Worm (Caenorhabditis elegans) whole organism, mixed stage, embryonic: ENCODE data around the gene C08F8.3.
A peak's percentile ranks its signal among the peaks of the same experiment; 100 is the strongest.

Source experiments
- M03D4.4 ChIP-seq: sonication (generic microtip); optimal IDR thresholded peaks from 2 replicates; lab custom pipeline; 2017; ENCODE audit warnings: mild to moderate bottlenecking, missing genetic modification characterization, missing compliant biosample characterization
- bed-3 ChIP-seq: fragments of 200-800 bp; sonication (Bioruptor generic); optimal IDR thresholded peaks from 3 replicates; lab custom pipeline; 2018; ENCODE audit warnings: mild to moderate bottlenecking, missing genetic modification characterization, moderate library complexity, missing compliant biosample characterization
- blmp-1 ChIP-seq: fragments of 150-350 bp; optimal IDR thresholded peaks from 2 replicates; lab custom pipeline; 2014; ENCODE audit warnings: missing biosample characterization, missing genetic modification characterization
- ceh-39 ChIP-seq: fragments of 150-350 bp; optimal IDR thresholded peaks from 2 replicates; lab custom pipeline; 2014; ENCODE audit warnings: missing biosample characterization, missing genetic modification characterization
- ceh-83 ChIP-seq: fragments of 200-800 bp; sonication (Bioruptor generic); optimal IDR thresholded peaks from 2 replicates; lab custom pipeline; 2018; ENCODE audit warnings: mild to moderate bottlenecking, missing genetic modification characterization, missing compliant biosample characterization
- ces-1 ChIP-seq: fragments of 150-350 bp; optimal IDR thresholded peaks from 2 replicates; lab custom pipeline; 2014; ENCODE audit warnings: missing biosample characterization, missing genetic modification reagents, missing genetic modification characterization
- cnd-1 ChIP-seq: fragments of 200-800 bp; sonication (Bioruptor generic); optimal IDR thresholded peaks from 2 replicates; lab custom pipeline; 2018; ENCODE audit warnings: mild to moderate bottlenecking, missing genetic modification characterization, missing compliant biosample characterization
- drap-1 ChIP-seq: fragments of 200-800 bp; sonication (Bioruptor generic); optimal IDR thresholded peaks from 3 replicates; lab custom pipeline; 2018; ENCODE audit warnings: mild to moderate bottlenecking, missing genetic modification characterization, missing compliant biosample characterization
- elt-1 ChIP-seq: sonication (generic microtip); optimal IDR thresholded peaks from 2 replicates; lab custom pipeline; 2017; ENCODE audit warnings: missing genetic modification characterization, mild to moderate bottlenecking, missing compliant biosample characterization, antibody characterized with exemption, moderate library complexity, borderline replicate concordance; ENCODE audit not compliant: insufficient read depth
- elt-3 ChIP-seq: fragments of 150-350 bp; optimal IDR thresholded peaks from 2 replicates; lab custom pipeline; 2014; ENCODE audit warnings: missing biosample characterization, missing genetic modification characterization
- flh-1 ChIP-seq: fragments of 200-800 bp; sonication (Bioruptor generic); optimal IDR thresholded peaks from 2 replicates; lab custom pipeline; 2018; ENCODE audit warnings: mild to moderate bottlenecking, missing genetic modification characterization, moderate library complexity, missing compliant biosample characterization
- ham-2 ChIP-seq: fragments of 200-800 bp; sonication (Bioruptor generic); optimal IDR thresholded peaks from 2 replicates; lab custom pipeline; 2018; ENCODE audit warnings: mild to moderate bottlenecking, missing genetic modification characterization, missing compliant biosample characterization
- hlh-1 ChIP-seq: fragments of 150-350 bp; optimal IDR thresholded peaks from 2 replicates; lab custom pipeline; 2014; ENCODE audit warnings: missing biosample characterization, missing genetic modification reagents, missing genetic modification characterization
- lin-13 ChIP-seq: fragments of 150-350 bp; optimal IDR thresholded peaks from 2 replicates; lab custom pipeline; 2014; ENCODE audit warnings: missing biosample characterization, missing genetic modification characterization
- lin-32 ChIP-seq: fragments of 200-800 bp; sonication (Bioruptor generic); optimal IDR thresholded peaks from 2 replicates; lab custom pipeline; 2018; ENCODE audit warnings: mild to moderate bottlenecking, missing genetic modification characterization, missing compliant biosample characterization
- lsy-2 ChIP-seq: fragments of 150-350 bp; optimal IDR thresholded peaks from 2 replicates; lab custom pipeline; 2014; ENCODE audit warnings: missing biosample characterization, missing genetic modification characterization
- mab-5 ChIP-seq: fragments of 150-350 bp; optimal IDR thresholded peaks from 2 replicates; lab custom pipeline; 2014; ENCODE audit warnings: missing biosample characterization, missing genetic modification characterization
- mep-1 ChIP-seq: fragments of 150-350 bp; optimal IDR thresholded peaks from 2 replicates; lab custom pipeline; 2017; ENCODE audit warnings: missing biosample characterization, missing genetic modification reagents, missing genetic modification characterization, inconsistent platforms
- mls-2 ChIP-seq: sonication (generic microtip); optimal IDR thresholded peaks from 2 replicates; lab custom pipeline; 2016; ENCODE audit warnings: mild to moderate bottlenecking, missing genetic modification characterization, moderate library complexity, missing compliant biosample characterization
- nhr-12 ChIP-seq: fragments of 150-350 bp; optimal IDR thresholded peaks from 2 replicates; lab custom pipeline; 2014; ENCODE audit warnings: missing biosample characterization, missing genetic modification characterization
- nhr-2 ChIP-seq: fragments of 150-350 bp; optimal IDR thresholded peaks from 2 replicates; lab custom pipeline; 2014; ENCODE audit warnings: missing biosample characterization, missing genetic modification characterization
- nhr-237 ChIP-seq: fragments of 150-350 bp; optimal IDR thresholded peaks from 2 replicates; lab custom pipeline; 2014; ENCODE audit warnings: missing biosample characterization, missing genetic modification characterization
- nhr-28 ChIP-seq: fragments of 150-350 bp; optimal IDR thresholded peaks from 2 replicates; lab custom pipeline; 2014; ENCODE audit warnings: missing biosample characterization, missing genetic modification characterization
- nhr-76 ChIP-seq: sonication (generic microtip); optimal IDR thresholded peaks from 2 replicates; lab custom pipeline; 2017; ENCODE audit warnings: missing biosample characterization, missing genetic modification characterization
- pha-4 ChIP-seq: fragments of 150-350 bp; optimal IDR thresholded peaks from 2 replicates; lab custom pipeline; 2018; ENCODE audit warnings: missing biosample characterization, missing genetic modification reagents, missing genetic modification characterization
- sem-2 ChIP-seq: fragments of 200-800 bp; sonication (Bioruptor generic); optimal IDR thresholded peaks from 2 replicates; lab custom pipeline; 2018; ENCODE audit warnings: mild to moderate bottlenecking, missing genetic modification characterization, missing compliant biosample characterization
- snpc-4 ChIP-seq: fragments of 150-350 bp; optimal IDR thresholded peaks from 2 replicates; lab custom pipeline; 2014; ENCODE audit warnings: missing biosample characterization, missing genetic modification characterization
- sptf-1 ChIP-seq: sonication (generic microtip); optimal IDR thresholded peaks from 2 replicates; lab custom pipeline; 2017; ENCODE audit warnings: mild to moderate bottlenecking, missing genetic modification characterization, moderate library complexity, missing compliant biosample characterization
- tbx-8 ChIP-seq: fragments of 200-800 bp; sonication (Bioruptor generic); optimal IDR thresholded peaks from 2 replicates; lab custom pipeline; 2018; ENCODE audit warnings: mild to moderate bottlenecking, missing genetic modification characterization, moderate library complexity, missing compliant biosample characterization
- unc-120 ChIP-seq: sonication (generic microtip); optimal IDR thresholded peaks from 2 replicates; lab custom pipeline; 2017; ENCODE audit warnings: missing genetic modification characterization, missing compliant biosample characterization; ENCODE audit not compliant: poor library complexity, severe bottlenecking
- unc-39 ChIP-seq: fragments of 150-350 bp; optimal IDR thresholded peaks from 2 replicates; lab custom pipeline; 2014; ENCODE audit warnings: missing biosample characterization, missing genetic modification characterization
- unc-62 ChIP-seq: fragments of 150-350 bp; optimal IDR thresholded peaks from 2 replicates; lab custom pipeline; 2014; ENCODE audit warnings: missing biosample characterization, missing genetic modification reagents, missing genetic modification characterization
- zip-8 ChIP-seq: fragments of 150-350 bp; optimal IDR thresholded peaks from 2 replicates; lab custom pipeline; 2014; ENCODE audit warnings: missing biosample characterization, missing genetic modification characterization
- ztf-11 ChIP-seq: fragments of 150-350 bp; optimal IDR thresholded peaks from 2 replicates; lab custom pipeline; 2014; ENCODE audit warnings: missing biosample characterization, missing genetic modification characterization

The C08F8.3 gene

DNA sequence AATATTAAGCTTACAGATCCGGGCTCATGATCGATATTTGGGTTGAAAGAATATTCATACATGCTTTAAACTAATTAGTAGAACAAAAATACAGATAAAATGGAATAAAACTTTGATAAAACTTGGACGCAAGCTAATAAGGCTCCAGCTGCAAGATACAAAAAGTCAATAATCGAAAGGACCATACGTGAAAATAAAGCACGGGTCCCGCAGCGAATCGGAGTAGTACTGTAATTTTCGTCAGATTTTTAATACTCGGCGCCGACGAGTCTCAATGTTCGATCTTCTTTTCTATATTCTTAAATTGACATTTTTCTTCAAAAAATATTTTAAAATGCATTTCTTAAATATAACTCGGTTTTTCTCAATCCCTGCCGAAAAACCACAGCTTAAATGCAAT lies 30.2 kb upstream of the C08F8.3 start, which contains the start of gene spo-11:
Gene spo-11 (minus strand): TSS at position 189 of the 400 bp plus-strand sequence.
- TF ChIP-seq elt-3: no peak
- TF ChIP-seq ztf-11 (tag; lab: Kevin White, UChicago): no peak
- TF ChIP-seq unc-39 (tag; lab: Kevin White, UChicago): no peak
- TF ChIP-seq lsy-2 (tag; lab: Kevin White, UChicago): no peak
- TF ChIP-seq nhr-2 (tag; lab: Kevin White, UChicago): no peak
- no peak for TF ChIP-seq lin-32 (GFP tag; lab: Kevin White, UChicago)
- TF ChIP-seq nhr-12 (tag; lab: Kevin White, UChicago): no peak
- no peak for TF ChIP-seq bed-3
- TF ChIP-seq zip-8: no peak
- TF ChIP-seq ces-1 (GFP tag; lab: Kevin White, UChicago): no peak
- TF ChIP-seq tbx-8: no peak
- no peak for TF ChIP-seq elt-1 (tag; lab: Kevin White, UChicago)

DNA sequence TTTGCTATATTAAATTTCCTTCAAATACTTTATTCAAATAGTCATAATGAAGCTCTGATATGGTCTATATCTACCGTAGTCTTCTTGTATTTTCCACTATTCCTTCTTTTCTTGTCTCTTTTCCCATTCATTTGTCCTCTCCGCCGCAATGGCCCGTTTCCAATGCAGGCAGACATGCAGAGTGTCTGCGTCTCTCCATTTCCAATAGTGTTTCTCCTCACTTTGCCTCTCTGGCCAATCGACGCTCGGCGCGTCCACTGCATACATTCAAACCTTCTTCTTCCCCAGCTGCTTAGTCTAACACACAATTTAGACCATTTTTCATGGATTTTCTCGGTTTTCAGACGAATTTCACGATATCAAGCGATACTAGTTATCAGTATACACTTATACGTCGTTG lies 29.6 kb upstream of the C08F8.3 start:
- TF ChIP-seq cnd-1 (tag; lab: Kevin White, UChicago) (no peak), blmp-1 (tag; lab: Kevin White, UChicago) (no peak), bed-3 (no peak), lsy-2 (tag; lab: Kevin White, UChicago) (peak; percentile 43), sem-2 (GFP tag; lab: Kevin White, UChicago) (no peak), sptf-1 (no peak), ces-1 (GFP tag; lab: Kevin White, UChicago) (no peak), ham-2 (GFP tag; lab: Kevin White, UChicago) (no peak), unc-120 (tag; lab: Kevin White, UChicago) (peak; percentile 63), nhr-2 (tag; lab: Kevin White, UChicago) (no peak), mab-5 (tag; lab: Kevin White, UChicago) (no peak), lin-13 (tag; lab: Kevin White, UChicago) (peak; percentile 38), mep-1 (tag; lab: Kevin White, UChicago) (no peak), unc-62 (GFP tag; lab: Kevin White, UChicago) (no peak), mls-2 (tag; lab: Kevin White, UChicago) (peak; percentile 46), unc-39 (tag; lab: Kevin White, UChicago) (no peak), M03D4.4 (tag; lab: Kevin White, UChicago) (no peak), ceh-39 (tag; lab: Kevin White, UChicago) (no peak), hlh-1 (tag; lab: Kevin White, UChicago) (no peak), tbx-8 (no peak), elt-1 (tag; lab: Kevin White, UChicago) (no peak), nhr-12 (tag; lab: Kevin White, UChicago) (no peak), pha-4 (tag; lab: Kevin White, UChicago) (peak; percentile 41), nhr-237 (no peak), zip-8 (no peak), lin-32 (GFP tag; lab: Kevin White, UChicago) (no peak), nhr-28 (tag; lab: Kevin White, UChicago) (no peak), snpc-4 (tag; lab: Kevin White, UChicago) (no peak)
- TF ChIP-seq, all 35 proteins: peak for 5

DNA sequence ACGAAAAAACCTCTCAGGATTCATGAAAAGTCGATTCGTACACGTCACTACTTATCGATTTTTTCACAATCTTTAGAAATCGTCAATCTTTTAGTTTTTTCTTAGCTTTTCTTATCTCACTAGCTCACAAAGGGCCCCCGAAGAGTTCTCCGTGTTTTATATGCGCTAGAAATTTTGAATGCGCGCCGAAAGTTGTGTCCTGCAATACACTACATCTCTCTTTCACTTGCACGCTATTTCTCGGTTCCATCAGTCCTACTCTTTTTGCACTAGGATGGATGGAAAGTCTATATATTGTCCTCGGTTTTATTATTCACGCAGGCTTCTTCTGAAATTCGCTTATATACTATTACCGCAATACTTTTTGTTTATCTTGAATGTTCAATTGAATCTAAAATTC lies 29.2 kb upstream of the C08F8.3 start:
- no peak for TF ChIP-seq flh-1
- no peak for TF ChIP-seq ceh-83
- no peak for TF ChIP-seq mep-1 (tag; lab: Kevin White, UChicago)
- no peak for TF ChIP-seq sem-2 (GFP tag; lab: Kevin White, UChicago)
- TF ChIP-seq cnd-1 (tag; lab: Kevin White, UChicago): no peak
- TF ChIP-seq mab-5 (tag; lab: Kevin White, UChicago): no peak
- no peak for TF ChIP-seq ceh-39 (tag; lab: Kevin White, UChicago)
- TF ChIP-seq lin-13 (tag; lab: Kevin White, UChicago): no peak
- TF ChIP-seq blmp-1 (tag; lab: Kevin White, UChicago): no peak
- TF ChIP-seq lsy-2 (tag; lab: Kevin White, UChicago): no peak
- TF ChIP-seq snpc-4 (tag; lab: Kevin White, UChicago): no peak
- no peak for TF ChIP-seq ces-1 (GFP tag; lab: Kevin White, UChicago)
- TF ChIP-seq unc-39 (tag; lab: Kevin White, UChicago): no peak

DNA sequence TGAATTAATAATTGTTTCAGACTA lies 29.0 kb upstream of the C08F8.3 start, which contains the start of gene swsn-4:
Gene swsn-4 (plus strand): TSS at position 21 of the 24 bp plus-strand sequence.
- TF ChIP-seq ham-2 (GFP tag; lab: Kevin White, UChicago): no peak
- TF ChIP-seq blmp-1 (tag; lab: Kevin White, UChicago): no peak
- no peak for TF ChIP-seq lin-32 (GFP tag; lab: Kevin White, UChicago)
- no peak for TF ChIP-seq lsy-2 (tag; lab: Kevin White, UChicago)
- TF ChIP-seq ces-1 (GFP tag; lab: Kevin White, UChicago): no peak
- TF ChIP-seq ceh-39 (tag; lab: Kevin White, UChicago): no peak
- no peak for TF ChIP-seq nhr-2 (tag; lab: Kevin White, UChicago)
- no peak for TF ChIP-seq nhr-76 (tag; lab: Kevin White, UChicago)
- TF ChIP-seq drap-1 (GFP tag; lab: Kevin White, UChicago): no peak
- no peak for TF ChIP-seq unc-39 (tag; lab: Kevin White, UChicago)
- TF ChIP-seq bed-3: no peak
- no peak for TF ChIP-seq cnd-1 (tag; lab: Kevin White, UChicago)
- no peak for TF ChIP-seq ztf-11 (tag; lab: Kevin White, UChicago)
- TF ChIP-seq nhr-12 (tag; lab: Kevin White, UChicago): no peak
